Fruit fly (Drosophila melanogaster): ENCODE measurements around the gene Klc.
A peak's percentile ranks its signal among the peaks of the same experiment; 100 is the strongest.

Gene Klc

dm6 chr3L:12790783-12791678, 41.2 kb upstream of the Klc start (continued):
- TF ChIP-seq CG7357 (GFP tag; IDR thresholded peaks at IDR 0.05), result no peak
- TF ChIP-seq CG17361 (GFP tag; IDR thresholded peaks at IDR 0.05), result no peak
- no peak for TF ChIP-seq sug (tag; optimal IDR thresholded peaks at IDR 0.05)
- TF ChIP-seq CG7987 (GFP tag; optimal IDR thresholded peaks at IDR 0.05), result no peak
- TF ChIP-seq CG7271 (tag; optimal IDR thresholded peaks at IDR 0.05), result no peak
- peak; percentile 49 for TF ChIP-seq mirr (GFP tag; optimal IDR thresholded peaks at IDR 0.05)
- TF ChIP-seq nom (GFP tag; optimal IDR thresholded peaks at IDR 0.05), result peak; percentile 28
- TF ChIP-seq CG4707 (GFP tag; optimal IDR thresholded peaks at IDR 0.05), result no peak
- TF ChIP-seq stc (GFP tag; IDR thresholded peaks at IDR 0.05), result no peak
- TF ChIP-seq ap (GFP tag; IDR thresholded peaks at IDR 0.05), result no peak
- TF ChIP-seq Med (GFP tag), result peak; percentile 78
- TF ChIP-seq exex (tag; optimal IDR thresholded peaks at IDR 0.05), result peak; percentile 95
- no peak for TF ChIP-seq Hey (tag; optimal IDR thresholded peaks at IDR 0.05)
- TF ChIP-seq Ssrp (tag; optimal IDR thresholded peaks at IDR 0.05), result no peak
- TF ChIP-seq Dip3 (GFP tag; optimal IDR thresholded peaks at IDR 0.05), result no peak
- TF ChIP-seq CG31224 (GFP tag; IDR thresholded peaks at IDR 0.05), result no peak
- no peak for TF ChIP-seq Sry-δ (GFP tag; optimal IDR thresholded peaks at IDR 0.05)
- no peak for TF ChIP-seq eyg (GFP tag; optimal IDR thresholded peaks at IDR 0.05)

dm6 chr3L:12789875-12790373, 40.1 kb upstream of the Klc start, which contains the start of gene CG42709:
TSS of gene CG42709 (plus strand) at chr3L:12790192.
- TF ChIP-seq schlank (tag; optimal IDR thresholded peaks at IDR 0.05) (no peak), CG10654 (GFP tag; optimal IDR thresholded peaks at IDR 0.05) (no peak), TFAM (GFP tag; optimal IDR thresholded peaks at IDR 0.05) (no peak), CG2678 (tag; optimal IDR thresholded peaks at IDR 0.05) (no peak), CG8388 (GFP tag; optimal IDR thresholded peaks at IDR 0.05) (no peak), CG4707 (GFP tag; optimal IDR thresholded peaks at IDR 0.05) (no peak), CG18262 (tag; optimal IDR thresholded peaks at IDR 0.05) (no peak), eyg (GFP tag; optimal IDR thresholded peaks at IDR 0.05) (no peak), CG6854 (GFP tag; optimal IDR thresholded peaks at IDR 0.05) (no peak), CG11093 (GFP tag; IDR thresholded peaks at IDR 0.05) (no peak), exex (tag; optimal IDR thresholded peaks at IDR 0.05) (peak; percentile 61), CG11398 (GFP tag; optimal IDR thresholded peaks at IDR 0.05) (no peak), Trl (optimal IDR thresholded peaks at IDR 0.05) (peak; percentile 68 to 87), Trl (GFP tag; optimal IDR thresholded peaks at IDR 0.05) (no peak), CG3407 (GFP tag; optimal IDR thresholded peaks at IDR 0.05) (no peak), CG31224 (GFP tag; IDR thresholded peaks at IDR 0.05) (no peak), jing (GFP tag; optimal IDR thresholded peaks at IDR 0.05) (no peak), emc (GFP tag; optimal IDR thresholded peaks at IDR 0.05) (no peak), CG6689 (GFP tag; IDR thresholded peaks at IDR 0.05) (no peak), Dll (GFP tag; IDR thresholded peaks at IDR 0.05; ENCODE audit: partially characterized antibody) (peak; percentile 21; the same call in 1 of the 4 replicates), NK7.1 (GFP tag; optimal IDR thresholded peaks at IDR 0.05) (no peak), CG4730 (GFP tag; IDR thresholded peaks at IDR 0.05) (no peak), pum (GFP tag; optimal IDR thresholded peaks at IDR 0.05) (no peak), br (optimal IDR thresholded peaks at IDR 0.05) (no peak), CG17359 (tag; optimal IDR thresholded peaks at IDR 0.05) (no peak), CG6813 (GFP tag; optimal IDR thresholded peaks at IDR 0.05) (no peak), CG3163 (GFP tag; optimal IDR thresholded peaks at IDR 0.05) (peak; percentile 85), CoRest (tag; optimal IDR thresholded peaks at IDR 0.05) (no peak), inv (GFP tag; IDR thresholded peaks at IDR 0.05; ENCODE audit: partially characterized antibody) (no peak), Dad (GFP tag; optimal IDR thresholded peaks at IDR 0.05) (no peak), CG43689 (GFP tag; IDR thresholded peaks at IDR 0.05) (no peak), CG15479 (GFP tag; optimal IDR thresholded peaks at IDR 0.05) (no peak), CG14050 (GFP tag; IDR thresholded peaks at IDR 0.05) (no peak), Hmr (GFP tag; optimal IDR thresholded peaks at IDR 0.05) (no peak), ci (GFP tag; IDR thresholded peaks at IDR 0.05) (peak; percentile 19; the same call in 1 of the 3 replicates)
